Fruit fly (Drosophila melanogaster) whole organism, embryonic: Measurements from ENCODE around the gene CG6693.
A peak's percentile ranks its signal among the peaks of the same experiment; 100 is the strongest.

Experiments
- BtbVII ChIP-seq: fragments of 200-800 bp; sonication (Bioruptor generic); optimal IDR thresholded peaks from 3 replicates; lab custom pipeline; 2017; ENCODE audit warnings: missing biosample characterization, mild to moderate bottlenecking, missing genetic modification characterization
- Bteb2 ChIP-seq: fragments of 200-800 bp; sonication (Bioruptor generic); optimal IDR thresholded peaks from 2 replicates; lab custom pipeline; 2016; ENCODE audit warnings: missing biosample characterization, missing genetic modification characterization
- CG12071 ChIP-seq: fragments of 200-800 bp; sonication (Bioruptor generic); optimal IDR thresholded peaks from 3 replicates; lab custom pipeline; 2018; ENCODE audit warnings: missing biosample characterization, mild to moderate bottlenecking, missing genetic modification characterization
- CG12769 ChIP-seq: fragments of 200-800 bp; sonication (Bioruptor generic); optimal IDR thresholded peaks from 2 replicates; lab custom pipeline; 2019; ENCODE audit warnings: missing biosample characterization, mild to moderate bottlenecking, missing genetic modification characterization, moderate library complexity
- CG14710 ChIP-seq: fragments of 200-800 bp; sonication (Bioruptor generic); optimal IDR thresholded peaks from 3 replicates; lab custom pipeline; 2019; ENCODE audit warnings: missing biosample characterization, mild to moderate bottlenecking, missing genetic modification characterization, moderate library complexity
- CG15479 ChIP-seq: fragments of 200-800 bp; sonication (Bioruptor generic); optimal IDR thresholded peaks from 3 replicates; lab custom pipeline; 2019; ENCODE audit warnings: missing biosample characterization, mild to moderate bottlenecking, missing genetic modification characterization, moderate library complexity
- CG17912 ChIP-seq: fragments of 200-800 bp; sonication (Bioruptor generic); optimal IDR thresholded peaks from 2 replicates; lab custom pipeline; 2018; ENCODE audit warnings: missing biosample characterization, mild to moderate bottlenecking, missing genetic modification characterization
- CG1832 ChIP-seq: fragments of 200-800 bp; sonication (Bioruptor generic); optimal IDR thresholded peaks from 2 replicates; lab custom pipeline; 2017; ENCODE audit warnings: missing biosample characterization, mild to moderate bottlenecking, missing genetic modification characterization, inconsistent platforms
- CG18476 ChIP-seq: fragments of 200-800 bp; sonication (Bioruptor generic); optimal IDR thresholded peaks from 2 replicates; lab custom pipeline; 2016; ENCODE audit warnings: missing biosample characterization, mild to moderate bottlenecking, missing genetic modification characterization
- CG2678 ChIP-seq: fragments of 200-800 bp; sonication (Bioruptor generic); optimal IDR thresholded peaks from 3 replicates; lab custom pipeline; 2019; ENCODE audit warnings: missing biosample characterization, mild to moderate bottlenecking, missing genetic modification characterization, moderate library complexity
- CG30403 ChIP-seq: fragments of 200-800 bp; sonication (Bioruptor generic); optimal IDR thresholded peaks from 3 replicates; lab custom pipeline; 2016; ENCODE audit warnings: missing biosample characterization, missing genetic modification characterization
- CG31365 ChIP-seq: fragments of 200-800 bp; sonication (Bioruptor generic); optimal IDR thresholded peaks from 2 replicates; lab custom pipeline; 2018; ENCODE audit warnings: missing biosample characterization, mild to moderate bottlenecking, missing genetic modification characterization
- CG4360 ChIP-seq: fragments of 200-800 bp; sonication (Bioruptor generic); IDR thresholded peaks from 2 replicates; pipeline ENCODE4 v1.3.6; 2022; ENCODE audit warnings: missing biosample characterization, missing genetic modification characterization
- CG6791 ChIP-seq: fragments of 200-800 bp; sonication (Bioruptor generic); IDR thresholded peaks from 3 replicates; pipeline ENCODE4 v1.3.6; 2022; ENCODE audit warnings: missing biosample characterization, missing genetic modification characterization; ENCODE audit not compliant: partially characterized antibody
- CG7372 ChIP-seq: fragments of 200-800 bp; sonication (Bioruptor generic); IDR thresholded peaks from 2 replicates; pipeline ENCODE4 v1.3.6; 2022; ENCODE audit warnings: missing biosample characterization, missing genetic modification characterization
- CG7556 ChIP-seq: fragments of 200-800 bp; sonication (Bioruptor generic); optimal IDR thresholded peaks from 2 replicates; lab custom pipeline; 2017; ENCODE audit warnings: missing biosample characterization, mild to moderate bottlenecking, missing genetic modification characterization
- CG8281 ChIP-seq: fragments of 200-800 bp; sonication (Bioruptor generic); optimal IDR thresholded peaks from 2 replicates; lab custom pipeline; 2018; ENCODE audit warnings: missing biosample characterization, mild to moderate bottlenecking, missing genetic modification characterization, moderate library complexity
- CG9215 ChIP-seq: fragments of 200-800 bp; sonication (Bioruptor generic); IDR thresholded peaks from 2 replicates; pipeline ENCODE4 v1.3.6; 2022; ENCODE audit warnings: missing biosample characterization, missing genetic modification characterization
- Drgx ChIP-seq: fragments of 200-800 bp; sonication (Bioruptor generic); IDR thresholded peaks from 2 replicates; pipeline ENCODE4 v1.3.6; 2022; ENCODE audit warnings: missing biosample characterization, missing genetic modification characterization
- Fer1 ChIP-seq: fragments of 200-800 bp; sonication (Bioruptor generic); optimal IDR thresholded peaks from 2 replicates; lab custom pipeline; 2017; ENCODE audit warnings: missing biosample characterization, mild to moderate bottlenecking, missing genetic modification characterization
- HLH54F ChIP-seq: fragments of 200-800 bp; sonication (Bioruptor generic); optimal IDR thresholded peaks from 3 replicates; lab custom pipeline; 2016; ENCODE audit warnings: missing biosample characterization, missing genetic modification characterization
- Hand ChIP-seq: fragments of 200-800 bp; sonication (Bioruptor generic); optimal IDR thresholded peaks from 2 replicates; lab custom pipeline; 2017; ENCODE audit warnings: mild to moderate bottlenecking, missing biosample characterization, missing genetic modification reagents, missing genetic modification characterization
- Hmr ChIP-seq: fragments of 200-800 bp; sonication (Bioruptor generic); optimal IDR thresholded peaks from 3 replicates; lab custom pipeline; 2017; ENCODE audit warnings: mild to moderate bottlenecking, missing biosample characterization, missing genetic modification reagents, missing genetic modification characterization
- MTF-1 ChIP-seq: fragments of 200-800 bp; sonication (Bioruptor generic); optimal IDR thresholded peaks from 2 replicates; lab custom pipeline; 2018; ENCODE audit warnings: missing biosample characterization, mild to moderate bottlenecking, missing genetic modification characterization, borderline replicate concordance
- Mrtf ChIP-seq: fragments of 200-800 bp; sonication (Bioruptor generic); IDR thresholded peaks from 3 replicates; pipeline ENCODE4 v1.3.6; 2022; ENCODE audit warnings: missing biosample characterization, missing genetic modification characterization
- NFAT ChIP-seq: fragments of 200-800 bp; sonication (Bioruptor generic); IDR thresholded peaks from 2 replicates; pipeline ENCODE4 v1.3.6; 2022; ENCODE audit warnings: missing biosample characterization, missing genetic modification characterization
- Pdp1 ChIP-seq, 2 experiments: fragments of 200-800 bp; sonication (Bioruptor generic); optimal IDR thresholded peaks; 3 replicates each; lab custom pipeline; 2016; ENCODE audit warnings: missing biosample characterization in 2 of 2, missing genetic modification characterization in 2 of 2, mild to moderate bottlenecking in 1 of 2, moderate library complexity in 1 of 2
- YL-1 ChIP-seq: fragments of 200-800 bp; sonication (Bioruptor generic); optimal IDR thresholded peaks from 3 replicates; lab custom pipeline; 2017; ENCODE audit warnings: missing biosample characterization, mild to moderate bottlenecking, missing genetic modification characterization
- ap ChIP-seq: fragments of 200-800 bp; sonication (Bioruptor generic); IDR thresholded peaks from 2 replicates; pipeline ENCODE4 v1.3.6; 2022; ENCODE audit warnings: missing biosample characterization, missing genetic modification characterization
- bcd ChIP-seq: fragments of 200-800 bp; sonication (Bioruptor generic); optimal IDR thresholded peaks from 2 replicates; lab custom pipeline; 2017; ENCODE audit warnings: missing biosample characterization, mild to moderate bottlenecking, missing genetic modification characterization
- cad ChIP-seq: fragments of >200 bp; optimal IDR thresholded peaks from 2 replicates; lab custom pipeline; 2017; ENCODE audit warnings: missing biosample characterization, missing genetic modification characterization
- chif ChIP-seq, 2 experiments: fragments of 200-800 bp; sonication (Bioruptor generic); optimal IDR thresholded peaks; 3 replicates each; lab custom pipeline; 2016; ENCODE audit warnings: missing biosample characterization in 2 of 2, missing genetic modification characterization in 2 of 2
- cwo ChIP-seq: fragments of 200-800 bp; sonication (Bioruptor generic); optimal IDR thresholded peaks from 3 replicates; lab custom pipeline; 2017; ENCODE audit warnings: missing biosample characterization, missing genetic modification characterization, mild to moderate bottlenecking, moderate library complexity, missing genetic modification reagents
- en ChIP-seq: fragments of 200-800 bp; sonication (Bioruptor generic); optimal IDR thresholded peaks from 2 replicates; lab custom pipeline; 2016; ENCODE audit warnings: missing biosample characterization, missing genetic modification characterization
- fu2 ChIP-seq: fragments of 200-800 bp; sonication (Bioruptor generic); optimal IDR thresholded peaks from 2 replicates; lab custom pipeline; 2016; ENCODE audit warnings: missing biosample characterization, missing genetic modification characterization
- jumu ChIP-seq: fragments of 200-800 bp; sonication (Bioruptor generic); optimal IDR thresholded peaks from 3 replicates; lab custom pipeline; 2016; ENCODE audit warnings: missing biosample characterization, missing genetic modification characterization
- odd ChIP-seq: fragments of 200-800 bp; sonication (Bioruptor generic); optimal IDR thresholded peaks from 2 replicates; lab custom pipeline; 2017; ENCODE audit warnings: missing biosample characterization, mild to moderate bottlenecking, missing genetic modification characterization
- pan ChIP-seq, 4 experiments: fragments of >200 bp in 3 of 4; fragments of 200-800 bp in 1 of 4; sonication (Bioruptor generic) in 1 of 4; optimal IDR thresholded peaks in 3 of 4; IDR thresholded peaks in 1 of 4; 2 replicates each; pipeline versions ENCODE4 v1.3.6 to Lab custom; 2017 to 2022; ENCODE audit warnings: missing biosample characterization in 2 of 4, missing genetic modification characterization in 2 of 4, mixed read lengths in 1 of 4
- pb ChIP-seq: fragments of 200-800 bp; sonication (Bioruptor generic); optimal IDR thresholded peaks from 3 replicates; lab custom pipeline; 2016; ENCODE audit warnings: missing biosample characterization, missing genetic modification characterization
- prd ChIP-seq, 3 experiments: fragments of >200 bp in 2 of 3; fragments of 200-800 bp in 1 of 3; sonication (Bioruptor generic) in 1 of 3; optimal IDR thresholded peaks in 2 of 3; IDR thresholded peaks in 1 of 3; 2 replicates in 2 of 3; 3 replicates in 1 of 3; pipeline versions ENCODE4 v1.3.6 to Lab custom; 2017 to 2022; ENCODE audit warnings: missing biosample characterization in 1 of 3, missing genetic modification characterization in 1 of 3
- pros ChIP-seq: fragments of 200-800 bp; sonication (Bioruptor generic); optimal IDR thresholded peaks from 3 replicates; lab custom pipeline; 2019; ENCODE audit warnings: missing biosample characterization, mild to moderate bottlenecking, missing genetic modification characterization, moderate library complexity
- rib ChIP-seq: fragments of 200-800 bp; sonication (Bioruptor generic); IDR thresholded peaks from 2 replicates; pipeline ENCODE4 v1.3.6; 2022; ENCODE audit warnings: missing biosample characterization, missing genetic modification characterization
- row ChIP-seq: fragments of 200-800 bp; sonication (Bioruptor generic); IDR thresholded peaks from 3 replicates; pipeline ENCODE4 v1.3.6; 2022; ENCODE audit warnings: missing biosample characterization, missing genetic modification characterization
- schlank ChIP-seq: fragments of 200-800 bp; sonication (Bioruptor generic); optimal IDR thresholded peaks from 2 replicates; lab custom pipeline; 2018; ENCODE audit warnings: missing biosample characterization, mild to moderate bottlenecking, missing genetic modification characterization
- seq ChIP-seq: fragments of 200-800 bp; sonication (Bioruptor generic); IDR thresholded peaks from 2 replicates; pipeline ENCODE4 v1.3.6; 2022; ENCODE audit warnings: missing biosample characterization, missing genetic modification characterization
- sim ChIP-seq: fragments of 200-800 bp; sonication (Bioruptor generic); IDR thresholded peaks from 2 replicates; pipeline ENCODE4 v1.3.6; 2022; ENCODE audit warnings: missing biosample characterization, missing genetic modification characterization
- sima ChIP-seq: fragments of 200-800 bp; sonication (Bioruptor generic); optimal IDR thresholded peaks from 2 replicates; lab custom pipeline; 2016; ENCODE audit warnings: missing biosample characterization, missing genetic modification characterization
- tap ChIP-seq: fragments of 200-800 bp; optimal IDR thresholded peaks from 3 replicates; lab custom pipeline; 2019; ENCODE audit warnings: missing biosample characterization, mild to moderate bottlenecking, missing genetic modification characterization, moderate library complexity
- trem ChIP-seq: fragments of 200-800 bp; optimal IDR thresholded peaks from 3 replicates; lab custom pipeline; 2019; ENCODE audit warnings: missing biosample characterization, mild to moderate bottlenecking, missing genetic modification characterization, moderate library complexity

CG6693 gene

DNA sequence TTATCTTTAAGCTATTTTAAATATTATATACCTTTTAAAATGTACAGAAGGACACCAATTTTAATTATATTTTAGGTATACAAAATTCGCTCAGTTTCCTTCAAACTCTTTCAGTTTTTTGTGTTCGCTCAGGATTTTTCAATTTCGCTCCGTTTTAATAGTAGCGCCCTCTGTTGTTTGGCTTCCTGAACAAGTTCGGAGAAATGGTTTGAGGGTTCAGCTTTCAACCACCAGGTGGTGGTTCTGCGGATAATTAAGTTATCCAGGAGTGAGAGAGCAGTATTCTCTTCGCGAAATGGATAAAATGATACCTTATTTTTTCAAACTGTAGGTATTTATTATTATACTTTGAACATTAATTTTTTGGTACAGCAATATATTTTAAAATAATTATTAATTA lies 47.6 kb upstream of the CG6693 start (continued):
- TF ChIP-seq bcd (peak; percentile 50), chif (GFP tag; optimal IDR thresholded peaks at IDR 0.05; lab: Kevin White, UChicago) (peak in 1 of 2 experiments; percentile 75), pan (optimal IDR thresholded peaks at IDR 0.05; lab: Kevin White, UChicago) (no peak), pan (GFP tag; optimal IDR thresholded peaks at IDR 0.05 in 1 of 2, IDR thresholded peaks at IDR 0.05 in 1 of 2) (peak in 1 of 2 experiments; percentile 26), row (GFP tag; lab: Robert Waterston, UW) (no peak), CG15479 (GFP tag; lab: Kevin White, UChicago) (no peak), CG18476 (GFP tag; lab: Kevin White, UChicago) (peak; percentile 32), sim (GFP tag; lab: Robert Waterston, UW) (peak; percentile 52; the same call in 1 of the 2 replicates), CG12071 (GFP tag; lab: Kevin White, UChicago) (peak; percentile 82), CG31365 (tag; lab: Kevin White, UChicago) (peak; percentile 45), Hand (peak; percentile 54), BtbVII (GFP tag; lab: Kevin White, UChicago) (peak; percentile 75), trem (tag; lab: Kevin White, UChicago) (peak; percentile 87), CG12769 (tag; lab: Kevin White, UChicago) (no peak), CG4360 (GFP tag; lab: Robert Waterston, UW) (no peak), schlank (tag; lab: Kevin White, UChicago) (no peak), CG6791 (GFP tag; lab: Robert Waterston, UW) (no peak), Hmr (GFP tag; lab: Kevin White, UChicago) (peak; percentile 65), CG9215 (GFP tag; lab: Robert Waterston, UW) (no peak), en (GFP tag; lab: Kevin White, UChicago) (peak; percentile 64), jumu (GFP tag; lab: Kevin White, UChicago) (peak; percentile 1), CG7372 (GFP tag; lab: Robert Waterston, UW) (no peak), CG14710 (tag; lab: Kevin White, UChicago) (no peak), ap (GFP tag; lab: Robert Waterston, UW) (no peak), Mrtf (GFP tag; lab: Robert Waterston, UW) (no peak; the same call in 2 of the 3 replicates), fu2 (GFP tag; lab: Kevin White, UChicago) (no peak), tap (tag; lab: Kevin White, UChicago) (no peak), CG2678 (tag; lab: Kevin White, UChicago) (no peak), Drgx (peak; percentile 10; the same call in 1 of the 2 replicates), Fer1 (GFP tag; lab: Kevin White, UChicago) (no peak), YL-1 (GFP tag; lab: Kevin White, UChicago) (peak; percentile 29), rib (GFP tag; lab: Robert Waterston, UW) (no peak), cad (GFP tag; lab: Kevin White, UChicago) (no peak), NFAT (GFP tag; lab: Robert Waterston, UW) (peak; percentile 34; the same call in 1 of the 2 replicates), pb (GFP tag; lab: Kevin White, UChicago) (peak; percentile 85), Pdp1 (GFP tag; optimal IDR thresholded peaks at IDR 0.05; lab: Kevin White, UChicago) (peak in 1 of 2 experiments; percentile 62), odd (GFP tag; lab: Kevin White, UChicago) (peak; percentile 79), CG8281 (tag; lab: Kevin White, UChicago) (peak; percentile 48), CG30403 (GFP tag; lab: Kevin White, UChicago) (no peak), CG17912 (GFP tag; lab: Kevin White, UChicago) (peak; percentile 79), prd (optimal IDR thresholded peaks at IDR 0.05; lab: Kevin White, UChicago) (no peak), prd (GFP tag; IDR thresholded peaks at IDR 0.05; lab: Robert Waterston, UW) (peak; percentile 17; the same call in 1 of the 3 replicates), CG1832 (GFP tag; lab: Kevin White, UChicago) (no peak), CG7556 (no peak), MTF-1 (GFP tag; lab: Kevin White, UChicago) (peak; percentile 88), pros (no peak), HLH54F (GFP tag; lab: Kevin White, UChicago) (no peak), sima (GFP tag; lab: Kevin White, UChicago) (no peak), cwo (GFP tag; lab: Kevin White, UChicago) (no peak), Bteb2 (GFP tag; lab: Kevin White, UChicago) (no peak), seq (GFP tag; lab: Robert Waterston, UW) (peak; percentile 45; the same call in 1 of the 2 replicates)
